Worm (Caenorhabditis elegans): ENCODE measurements around the gene C18A11.4.

Gene C18A11.4

ce11 chrX:8017305-8017704 lies 28.0 kb upstream of the C18A11.4 start (continued):
- TF ChIP-seq die-1 (tag; optimal IDR thresholded peaks at IDR 0.05): no peak
- TF ChIP-seq B0019.2 (GFP tag; conservative IDR thresholded peaks at IDR 0.05): 0 out of 2 replicates have a peak, but pooled peaks have one; percentile 3
- no peak for TF ChIP-seq ztf-25 (GFP tag; IDR thresholded peaks at IDR 0.05)
- TF ChIP-seq dpl-1 (GFP tag; optimal IDR thresholded peaks at IDR 0.05): no peak
- no peak for TF ChIP-seq him-1 (tag; optimal IDR thresholded peaks at IDR 0.05)
- TF ChIP-seq sptf-2 (GFP tag; optimal IDR thresholded peaks at IDR 0.05): no peak
- TF ChIP-seq fkh-3 (tag; optimal IDR thresholded peaks at IDR 0.05): no peak
- no peak for TF ChIP-seq F10E7.11 (tag; optimal IDR thresholded peaks at IDR 0.05)
- peak; percentile 73 for TF ChIP-seq K12H6.12 (tag; optimal IDR thresholded peaks at IDR 0.05)
- no peak for TF ChIP-seq egl-44 (GFP tag; IDR thresholded peaks at IDR 0.05)
- no peak for TF ChIP-seq zim-3 (tag; optimal IDR thresholded peaks at IDR 0.05)
- no peak for TF ChIP-seq Y79H2A.3 (GFP tag; conservative IDR thresholded peaks at IDR 0.05)
- TF ChIP-seq F52B5.7 (tag; optimal IDR thresholded peaks at IDR 0.05): peak; percentile 29
- peak; percentile 40 for TF ChIP-seq attf-5 (GFP tag; optimal IDR thresholded peaks at IDR 0.05)
- no peak for TF ChIP-seq ceh-58 (GFP tag; IDR thresholded peaks at IDR 0.05)
- TF ChIP-seq madf-10 (tag; optimal IDR thresholded peaks at IDR 0.05): no peak
- TF ChIP-seq lsy-27 (tag; optimal IDR thresholded peaks at IDR 0.05; ENCODE audit: borderline replicate concordance, insufficient read depth): no peak
- no peak for TF ChIP-seq Y95B8A.8 (GFP tag; IDR thresholded peaks at IDR 0.05)
- TF ChIP-seq hlh-26 (GFP tag; conservative IDR thresholded peaks at IDR 0.05): no peak
- no peak for TF ChIP-seq akir-1 (GFP tag; optimal IDR thresholded peaks at IDR 0.05)
- TF ChIP-seq zfh-2 (GFP tag; conservative IDR thresholded peaks at IDR 0.05): peak; percentile 99
- TF ChIP-seq ztf-3 (GFP tag; optimal IDR thresholded peaks at IDR 0.05): peak; percentile 31
- TF ChIP-seq snpc-1.3 (tag; optimal IDR thresholded peaks at IDR 0.05; ENCODE audit: insufficient read depth): no peak
- no peak for TF ChIP-seq ztf-6 (GFP tag; IDR thresholded peaks at IDR 0.05)
- TF ChIP-seq nhr-90 (tag; optimal IDR thresholded peaks at IDR 0.05): no peak
- TF ChIP-seq attf-3 (GFP tag; conservative IDR thresholded peaks at IDR 0.05): no peak
- TF ChIP-seq dpff-1 (tag; optimal IDR thresholded peaks at IDR 0.05): no peak
- no peak for TF ChIP-seq aptf-2 (GFP tag; conservative IDR thresholded peaks at IDR 0.05)
- TF ChIP-seq Y56A3A.18 (GFP tag; IDR thresholded peaks at IDR 0.05): no peak

ce11 chrX:8017759-8018158 lies 27.6 kb upstream of the C18A11.4 start, which contains the start of gene C34D10.5:
Gene C34D10.5, plus strand, starts transcription at chrX:8018027.
- no peak for TF ChIP-seq attf-3 (GFP tag; conservative IDR thresholded peaks at IDR 0.05)
- TF ChIP-seq repo-1 (tag; optimal IDR thresholded peaks at IDR 0.05): no peak
- no peak for TF ChIP-seq Y56A3A.18 (GFP tag; IDR thresholded peaks at IDR 0.05)
- TF ChIP-seq xnd-1 (tag; optimal IDR thresholded peaks at IDR 0.05): no peak
- no peak for TF ChIP-seq ets-4 (GFP tag; optimal IDR thresholded peaks at IDR 0.05)
- TF ChIP-seq hmg-1.2 (GFP tag; IDR thresholded peaks at IDR 0.05): no peak
- no peak for TF ChIP-seq akir-1 (GFP tag; optimal IDR thresholded peaks at IDR 0.05)
- TF ChIP-seq ztf-3 (GFP tag; optimal IDR thresholded peaks at IDR 0.05): no peak
- peak; percentile 35 for TF ChIP-seq pha-4 (tag; optimal IDR thresholded peaks at IDR 0.05)
- TF ChIP-seq nhr-80 (tag; optimal IDR thresholded peaks at IDR 0.05): peak; percentile 26
- no peak for TF ChIP-seq ceh-79 (tag; optimal IDR thresholded peaks at IDR 0.05)

- TF ChIP-seq rcor-1 (GFP tag; IDR thresholded peaks at IDR 0.05) (no peak), F49E8.2 (tag; optimal IDR thresholded peaks at IDR 0.05; ENCODE audit: insufficient read depth) (no peak), zfh-2 (GFP tag; conservative IDR thresholded peaks at IDR 0.05) (no peak), pbrm-1 (GFP tag; IDR thresholded peaks at IDR 0.05) (0 out of 2 replicates have a peak, but pooled peaks have one; percentile 20), ceh-27 (GFP tag; optimal IDR thresholded peaks at IDR 0.05) (peak; percentile 26), let-526 (GFP tag; IDR thresholded peaks at IDR 0.05) (no peak), nhr-80 (tag; optimal IDR thresholded peaks at IDR 0.05) (no peak), repo-1 (tag; optimal IDR thresholded peaks at IDR 0.05) (no peak), madf-6 (GFP tag; IDR thresholded peaks at IDR 0.05) (no peak), ama-1 (optimal IDR thresholded peaks at IDR 0.05) (peak; percentile 24), ama-1 (GFP tag; optimal IDR thresholded peaks at IDR 0.05) (no peak), ztf-26 (tag; optimal IDR thresholded peaks at IDR 0.05) (peak; percentile 53), ets-4 (GFP tag; optimal IDR thresholded peaks at IDR 0.05) (no peak), dpff-1 (tag; optimal IDR thresholded peaks at IDR 0.05) (no peak), madf-10 (tag; optimal IDR thresholded peaks at IDR 0.05) (no peak), ceh-100 (GFP tag; IDR thresholded peaks at IDR 0.05) (no peak), rpc-1 (optimal IDR thresholded peaks at IDR 0.05) (no peak), rpc-1 (tag; optimal IDR thresholded peaks at IDR 0.05) (no peak)
These were observed 26.9 kb upstream of the C18A11.4 start for ce11 chrX:8018441-8018840.
